Worm (Caenorhabditis elegans) whole organism, L3 larva: ENCODE measurements around the gene grl-10.

Experiments
- R02D3.7 ChIP-seq: fragments of 150-350 bp; optimal IDR thresholded peaks from 2 replicates; lab custom pipeline; 2014; ENCODE audit warnings: missing biosample characterization, missing genetic modification characterization
- ZK546.5 ChIP-seq: sonication (generic microtip); optimal IDR thresholded peaks from 2 replicates; lab custom pipeline; 2017; ENCODE audit warnings: missing biosample characterization, missing genetic modification characterization
- ama-1 ChIP-seq: fragments of 150-350 bp; optimal IDR thresholded peaks from 2 replicates; lab custom pipeline; 2018
- ceh-16 ChIP-seq: sonication (generic microtip); optimal IDR thresholded peaks from 2 replicates; lab custom pipeline; 2017; ENCODE audit warnings: missing biosample characterization, missing genetic modification characterization
- ceh-28 ChIP-seq: fragments of 150-350 bp; optimal IDR thresholded peaks from 2 replicates; lab custom pipeline; 2014; ENCODE audit warnings: missing biosample characterization, missing genetic modification reagents, missing genetic modification characterization
- ceh-82 ChIP-seq: fragments of 150-350 bp; optimal IDR thresholded peaks from 2 replicates; lab custom pipeline; 2014; ENCODE audit warnings: missing biosample characterization, missing genetic modification characterization
- ceh-9 ChIP-seq: sonication (generic microtip); optimal IDR thresholded peaks from 2 replicates; lab custom pipeline; 2018; ENCODE audit warnings: missing biosample characterization, missing genetic modification characterization
- daf-12 ChIP-seq: fragments of 150-350 bp; optimal IDR thresholded peaks from 2 replicates; lab custom pipeline; 2014; ENCODE audit warnings: missing biosample characterization, missing genetic modification reagents, missing genetic modification characterization
- egl-27 ChIP-seq: sonication (generic microtip); optimal IDR thresholded peaks from 4 replicates; lab custom pipeline; 2017; ENCODE audit warnings: missing biosample characterization, missing genetic modification reagents, missing genetic modification characterization
- egl-5 ChIP-seq: fragments of 150-350 bp; optimal IDR thresholded peaks from 2 replicates; lab custom pipeline; 2017; ENCODE audit warnings: missing biosample characterization, missing genetic modification reagents, missing genetic modification characterization, inconsistent platforms
- elt-1 ChIP-seq: fragments of 150-350 bp; optimal IDR thresholded peaks from 2 replicates; lab custom pipeline; 2014; ENCODE audit warnings: missing biosample characterization, missing genetic modification characterization
- elt-2 ChIP-seq: sonication (generic microtip); optimal IDR thresholded peaks from 2 replicates; lab custom pipeline; 2016; ENCODE audit warnings: missing genetic modification reagents, mild to moderate bottlenecking, missing genetic modification characterization, missing compliant biosample characterization
- elt-3 ChIP-seq, 3 experiments: fragments of 150-350 bp in 1 of 3; sonication (generic microtip) in 2 of 3; optimal IDR thresholded peaks; 2 replicates in 2 of 3; 4 replicates in 1 of 3; lab custom pipeline; 2014 to 2017; ENCODE audit warnings: missing biosample characterization in 3 of 3, missing genetic modification characterization in 3 of 3
- eor-1 ChIP-seq, 2 experiments: fragments of 150-350 bp; optimal IDR thresholded peaks; 2 replicates each; lab custom pipeline; 2014 to 2018; ENCODE audit warnings: missing biosample characterization in 2 of 2, missing genetic modification characterization in 2 of 2
- fkh-10 ChIP-seq: sonication (generic microtip); optimal IDR thresholded peaks from 2 replicates; lab custom pipeline; 2017; ENCODE audit warnings: missing biosample characterization, missing genetic modification reagents, missing genetic modification characterization
- fkh-2 ChIP-seq: fragments of 150-350 bp; optimal IDR thresholded peaks from 2 replicates; lab custom pipeline; 2014; ENCODE audit warnings: missing biosample characterization, missing genetic modification reagents, missing genetic modification characterization
- hmg-11 ChIP-seq: sonication (generic microtip); optimal IDR thresholded peaks from 2 replicates; lab custom pipeline; 2016; ENCODE audit warnings: missing genetic modification characterization, missing compliant biosample characterization
- lin-15B ChIP-seq: fragments of 150-350 bp; optimal IDR thresholded peaks from 2 replicates; lab custom pipeline; 2014; ENCODE audit warnings: missing biosample characterization, missing genetic modification characterization
- lin-39 ChIP-seq: fragments of 150-350 bp; optimal IDR thresholded peaks from 2 replicates; lab custom pipeline; 2018; ENCODE audit warnings: missing biosample characterization, missing genetic modification reagents, missing genetic modification characterization
- lsy-12 ChIP-seq: sonication (generic microtip); optimal IDR thresholded peaks from 2 replicates; lab custom pipeline; 2016; ENCODE audit warnings: mild to moderate bottlenecking, missing genetic modification characterization, missing compliant biosample characterization
- mdl-1 ChIP-seq: fragments of 150-350 bp; optimal IDR thresholded peaks from 2 replicates; lab custom pipeline; 2014; ENCODE audit warnings: missing biosample characterization, missing genetic modification characterization
- mml-1 ChIP-seq: fragments of 150-350 bp; sonication (generic microtip); optimal IDR thresholded peaks from 3 replicates; lab custom pipeline; 2014; ENCODE audit warnings: missing biosample characterization, missing genetic modification characterization
- nfya-1 ChIP-seq: sonication (generic microtip); optimal IDR thresholded peaks from 2 replicates; lab custom pipeline; 2017; ENCODE audit warnings: missing genetic modification characterization, mild to moderate bottlenecking, missing compliant biosample characterization, antibody characterized with exemption, moderate library complexity; ENCODE audit not compliant: insufficient read depth
- nhr-11 ChIP-seq: fragments of 150-350 bp; optimal IDR thresholded peaks from 2 replicates; lab custom pipeline; 2014; ENCODE audit warnings: missing biosample characterization, missing genetic modification characterization
- nhr-12 ChIP-seq: fragments of 150-350 bp; optimal IDR thresholded peaks from 2 replicates; lab custom pipeline; 2014; ENCODE audit warnings: missing biosample characterization, missing genetic modification characterization
- nhr-23 ChIP-seq: fragments of 150-350 bp; optimal IDR thresholded peaks from 2 replicates; lab custom pipeline; 2014; ENCODE audit warnings: missing biosample characterization, missing genetic modification reagents, missing genetic modification characterization
- nhr-237 ChIP-seq: fragments of 150-350 bp; optimal IDR thresholded peaks from 2 replicates; lab custom pipeline; 2014; ENCODE audit warnings: missing biosample characterization, missing genetic modification characterization
- nhr-25 ChIP-seq: sonication (generic microtip); optimal IDR thresholded peaks from 2 replicates; lab custom pipeline; 2017; ENCODE audit warnings: missing biosample characterization, missing genetic modification characterization
- nhr-28 ChIP-seq: fragments of 150-350 bp; optimal IDR thresholded peaks from 2 replicates; lab custom pipeline; 2014; ENCODE audit warnings: missing biosample characterization, missing genetic modification characterization
- nhr-43 ChIP-seq: sonication (generic microtip); optimal IDR thresholded peaks from 2 replicates; lab custom pipeline; 2016; ENCODE audit warnings: mild to moderate bottlenecking, missing genetic modification characterization, missing compliant biosample characterization; ENCODE audit not compliant: poor library complexity, severe bottlenecking
- nhr-67 ChIP-seq: fragments of 150-350 bp; optimal IDR thresholded peaks from 2 replicates; lab custom pipeline; 2014; ENCODE audit warnings: missing biosample characterization, missing genetic modification characterization
- nhr-76 ChIP-seq: fragments of 150-350 bp; sonication (generic microtip); optimal IDR thresholded peaks from 5 replicates; lab custom pipeline; 2014; ENCODE audit warnings: missing biosample characterization, missing genetic modification characterization
- nhr-77 ChIP-seq: fragments of 150-350 bp; optimal IDR thresholded peaks from 2 replicates; lab custom pipeline; 2014; ENCODE audit warnings: missing biosample characterization, missing genetic modification characterization
- pha-4 ChIP-seq: fragments of 150-350 bp; optimal IDR thresholded peaks from 2 replicates; lab custom pipeline; 2014; ENCODE audit warnings: missing biosample characterization, missing genetic modification reagents, missing genetic modification characterization
- pqm-1 ChIP-seq: fragments of 150-350 bp; optimal IDR thresholded peaks from 2 replicates; lab custom pipeline; 2017; ENCODE audit warnings: missing biosample characterization, missing genetic modification characterization, inconsistent platforms
- sea-2 ChIP-seq: fragments of 150-350 bp; sonication (generic microtip); optimal IDR thresholded peaks from 4 replicates; lab custom pipeline; 2014; ENCODE audit warnings: missing biosample characterization, missing genetic modification reagents, missing genetic modification characterization
- skn-1 ChIP-seq: fragments of 150-350 bp; optimal IDR thresholded peaks from 2 replicates; lab custom pipeline; 2014; ENCODE audit warnings: missing biosample characterization, missing genetic modification characterization
- snpc-4 ChIP-seq: fragments of 150-350 bp; optimal IDR thresholded peaks from 2 replicates; lab custom pipeline; 2014; ENCODE audit warnings: missing biosample characterization, missing genetic modification characterization
- tbx-2 ChIP-seq: sonication (generic microtip); optimal IDR thresholded peaks from 2 replicates; lab custom pipeline; 2016; ENCODE audit warnings: mild to moderate bottlenecking, missing genetic modification characterization, missing compliant biosample characterization
- unc-39 ChIP-seq: sonication (generic microtip); optimal IDR thresholded peaks from 4 replicates; lab custom pipeline; 2017; ENCODE audit warnings: missing biosample characterization, missing genetic modification characterization
- unc-62 ChIP-seq: fragments of 150-350 bp; sonication (generic microtip); optimal IDR thresholded peaks from 4 replicates; lab custom pipeline; 2014; ENCODE audit warnings: missing biosample characterization, missing genetic modification reagents, missing genetic modification characterization
- zag-1 ChIP-seq: fragments of 150-350 bp; optimal IDR thresholded peaks from 2 replicates; lab custom pipeline; 2014; ENCODE audit warnings: missing biosample characterization, missing genetic modification characterization
- ztf-11 ChIP-seq: fragments of 150-350 bp; optimal IDR thresholded peaks from 2 replicates; lab custom pipeline; 2014; ENCODE audit warnings: missing biosample characterization, missing genetic modification characterization
- ztf-4 ChIP-seq: fragments of 150-350 bp; optimal IDR thresholded peaks from 2 replicates; lab custom pipeline; 2014; ENCODE audit warnings: missing biosample characterization, missing genetic modification characterization

Gene grl-10

DNA sequence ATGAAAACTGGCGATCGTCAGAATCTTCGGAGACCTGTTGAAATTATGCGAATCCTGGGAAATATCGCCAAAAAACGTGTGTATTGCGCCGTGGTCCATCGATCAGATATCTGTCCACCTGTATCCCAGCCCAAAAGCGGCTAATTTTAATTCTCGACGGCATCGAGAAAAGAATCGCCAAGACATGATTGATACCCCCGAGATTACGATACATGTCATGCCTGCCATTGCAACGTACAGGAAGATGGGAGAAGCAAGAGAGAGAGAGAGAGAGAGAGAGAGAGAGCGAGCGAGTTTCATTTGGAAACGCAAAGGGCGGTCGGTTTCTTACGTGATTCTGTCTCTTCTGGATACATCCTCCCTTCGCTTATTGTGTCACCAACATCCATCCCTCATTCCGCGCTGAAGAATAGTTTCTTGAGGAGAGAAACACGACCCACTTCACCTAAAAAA is at the start of gene grl-10:
grl-10 (plus strand) TSS at position 403 of the 453 bp plus-strand sequence.
- TF ChIP-seq egl-5 (tag; lab: Kevin White, UChicago) (no peak), nhr-43 (tag; lab: Kevin White, UChicago) (peak; percentile 61), daf-12 (no peak), eor-1 (tag; optimal IDR thresholded peaks at IDR 0.05; lab: Kevin White, UChicago) (no peak)

DNA sequence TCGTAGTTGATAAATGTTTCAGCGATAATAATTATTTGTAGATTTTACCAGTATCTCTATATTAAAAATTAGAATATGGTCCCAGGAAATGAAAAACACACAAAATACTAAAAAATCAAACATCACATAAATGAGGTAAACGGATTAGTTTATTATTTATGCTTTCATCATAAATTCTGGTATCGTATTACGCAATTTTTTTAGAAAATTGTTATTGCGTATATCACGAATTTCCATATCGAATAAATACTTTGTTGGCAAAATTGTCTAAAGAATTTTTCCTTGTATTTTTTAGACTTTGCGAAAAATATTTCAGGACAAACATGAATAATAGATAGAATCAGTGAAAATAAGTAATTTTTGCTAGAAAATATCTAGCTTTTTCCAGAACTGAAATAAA is 48.1 kb upstream of the grl-10 start:
- TF ChIP-seq unc-39 (no peak), nhr-11 (tag; lab: Kevin White, UChicago) (no peak), sea-2 (no peak), ztf-4 (tag; lab: Kevin White, UChicago) (no peak), hmg-11 (tag; lab: Kevin White, UChicago) (no peak), ceh-82 (tag; lab: Kevin White, UChicago) (no peak), lin-15B (tag; lab: Kevin White, UChicago) (no peak), nhr-28 (tag; lab: Kevin White, UChicago) (no peak), ceh-28 (no peak), ama-1 (lab: Kevin White, UChicago) (no peak), snpc-4 (no peak), fkh-10 (GFP tag; lab: Kevin White, UChicago) (no peak)
- TF ChIP-seq, all 47 proteins: peak for 0

DNA sequence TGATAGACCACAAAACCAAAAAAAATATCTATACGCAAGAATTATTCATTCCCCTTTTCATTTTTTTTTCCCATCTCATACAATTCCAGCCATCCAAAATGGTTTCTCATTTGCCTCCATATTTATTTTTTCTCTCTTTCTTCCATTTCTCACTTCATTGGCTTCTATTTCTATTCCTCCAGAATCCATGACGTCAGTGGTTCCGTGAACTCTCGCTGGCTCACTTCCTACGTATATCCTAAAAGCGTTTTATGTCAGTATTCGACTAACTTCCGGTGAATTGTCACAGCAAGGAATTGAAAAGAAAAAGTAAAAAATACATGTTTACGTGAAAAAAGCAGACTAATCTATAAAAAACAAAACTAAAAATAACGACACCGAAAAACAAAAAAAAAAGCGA is 47.4 kb upstream of the grl-10 start:
- TF ChIP-seq nhr-28 (tag; lab: Kevin White, UChicago) (no peak), nfya-1 (tag; lab: Kevin White, UChicago) (peak; percentile 18)

DNA sequence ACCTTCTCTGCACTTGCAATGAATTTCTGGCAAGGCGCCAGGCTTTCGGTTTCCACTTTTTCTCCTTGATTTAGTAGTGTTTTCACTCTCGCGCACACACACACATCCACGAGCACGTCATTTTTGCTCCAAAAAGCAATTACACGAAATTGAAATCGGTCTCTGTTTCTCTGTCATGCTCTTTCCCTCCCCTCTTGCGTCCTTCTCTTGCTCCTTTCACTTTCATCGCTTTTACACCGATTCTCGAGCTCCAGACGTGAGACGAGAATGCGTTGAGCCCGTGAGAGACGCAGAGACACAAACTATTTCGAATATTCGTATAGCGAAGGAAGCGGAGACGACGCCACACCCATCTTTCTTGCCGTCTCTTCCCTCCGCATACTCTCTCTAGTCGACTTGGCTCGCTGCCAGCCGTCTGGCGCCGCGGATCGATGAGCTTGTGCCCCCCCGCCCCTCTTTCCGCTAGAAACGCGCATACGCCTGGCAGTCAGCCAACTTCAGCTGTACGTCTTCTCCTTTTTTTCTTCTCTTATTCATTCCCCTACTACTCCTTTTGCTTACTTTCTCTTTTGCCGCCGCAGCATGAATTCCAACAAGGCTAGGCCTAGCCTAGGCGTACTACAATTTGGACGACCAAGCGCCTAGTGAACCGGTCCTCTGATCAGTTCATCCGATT is 46.2 kb upstream of the grl-10 start:
- peak; percentile 56 for TF ChIP-seq lin-15B (tag; lab: Kevin White, UChicago)
- peak; percentile 89 for TF ChIP-seq nfya-1 (tag; lab: Kevin White, UChicago)
- no peak for TF ChIP-seq nhr-12
- TF ChIP-seq nhr-28 (tag; lab: Kevin White, UChicago), result no peak
- peak; percentile 57 for TF ChIP-seq elt-2
- TF ChIP-seq nhr-77, result no peak
- TF ChIP-seq lsy-12 (tag; lab: Kevin White, UChicago), result peak; percentile 50
- peak; percentile 18 for TF ChIP-seq pqm-1 (tag; lab: Kevin White, UChicago)
- TF ChIP-seq eor-1 (tag; optimal IDR thresholded peaks at IDR 0.05; lab: Kevin White, UChicago), result no peak
- no peak for TF ChIP-seq daf-12
- no peak for TF ChIP-seq nhr-76 (tag; lab: Kevin White, UChicago)
- TF ChIP-seq fkh-10 (GFP tag; lab: Kevin White, UChicago), result peak; percentile 72
- TF ChIP-seq sea-2, result peak; percentile 16
- TF ChIP-seq ztf-4 (tag; lab: Kevin White, UChicago), result no peak
- TF ChIP-seq nhr-67 (tag; lab: Kevin White, UChicago), result no peak
- no peak for TF ChIP-seq elt-1 (tag; lab: Kevin White, UChicago)
- no peak for TF ChIP-seq ceh-9 (tag; lab: Kevin White, UChicago)
- TF ChIP-seq hmg-11 (tag; lab: Kevin White, UChicago), result peak; percentile 80
- no peak for TF ChIP-seq unc-62 (GFP tag; lab: Kevin White, UChicago)
- TF ChIP-seq egl-27, result no peak
- peak; percentile 69 for TF ChIP-seq nhr-25 (tag; lab: Kevin White, UChicago)
- no peak for TF ChIP-seq ZK546.5
- TF ChIP-seq tbx-2 (tag; lab: Kevin White, UChicago), result peak; percentile 91
- TF ChIP-seq ceh-28, result peak; percentile 76
- peak; percentile 46 for TF ChIP-seq nhr-11 (tag; lab: Kevin White, UChicago)
- peak; percentile 53 for TF ChIP-seq nhr-23 (tag; lab: Kevin White, UChicago)
- TF ChIP-seq fkh-2, result no peak
- no peak for TF ChIP-seq ztf-11 (tag; lab: Kevin White, UChicago)
- peak; percentile 26 for TF ChIP-seq pha-4 (tag; lab: Kevin White, UChicago)
- TF ChIP-seq ceh-82 (tag; lab: Kevin White, UChicago), result peak; percentile 55
- peak; percentile 5 for TF ChIP-seq R02D3.7 (tag; lab: Kevin White, UChicago)
- TF ChIP-seq nhr-237, result no peak
- TF ChIP-seq lin-39 (tag; lab: Kevin White, UChicago), result peak; percentile 72
- TF ChIP-seq mml-1 (tag; lab: Kevin White, UChicago), result no peak
- no peak for TF ChIP-seq nhr-43 (tag; lab: Kevin White, UChicago)
- TF ChIP-seq zag-1, result peak; percentile 39
- no peak for TF ChIP-seq snpc-4
- no peak for TF ChIP-seq unc-39
- TF ChIP-seq skn-1 (tag; lab: Kevin White, UChicago), result peak; percentile 20
- no peak for TF ChIP-seq ceh-16 (tag; lab: Kevin White, UChicago)
- no peak for TF ChIP-seq elt-3 (tag; optimal IDR thresholded peaks at IDR 0.05; lab: Kevin White, UChicago)
- no peak for TF ChIP-seq ama-1 (lab: Kevin White, UChicago)
- peak; percentile 41 for TF ChIP-seq egl-5 (tag; lab: Kevin White, UChicago)
- peak; percentile 38 for TF ChIP-seq mdl-1 (tag; lab: Kevin White, UChicago)
